Fruit fly (Drosophila melanogaster): ENCODE results near the gene CG3719.
A peak's percentile ranks its signal among the peaks of the same experiment; 100 is the strongest.

Gene CG3719

DNA sequence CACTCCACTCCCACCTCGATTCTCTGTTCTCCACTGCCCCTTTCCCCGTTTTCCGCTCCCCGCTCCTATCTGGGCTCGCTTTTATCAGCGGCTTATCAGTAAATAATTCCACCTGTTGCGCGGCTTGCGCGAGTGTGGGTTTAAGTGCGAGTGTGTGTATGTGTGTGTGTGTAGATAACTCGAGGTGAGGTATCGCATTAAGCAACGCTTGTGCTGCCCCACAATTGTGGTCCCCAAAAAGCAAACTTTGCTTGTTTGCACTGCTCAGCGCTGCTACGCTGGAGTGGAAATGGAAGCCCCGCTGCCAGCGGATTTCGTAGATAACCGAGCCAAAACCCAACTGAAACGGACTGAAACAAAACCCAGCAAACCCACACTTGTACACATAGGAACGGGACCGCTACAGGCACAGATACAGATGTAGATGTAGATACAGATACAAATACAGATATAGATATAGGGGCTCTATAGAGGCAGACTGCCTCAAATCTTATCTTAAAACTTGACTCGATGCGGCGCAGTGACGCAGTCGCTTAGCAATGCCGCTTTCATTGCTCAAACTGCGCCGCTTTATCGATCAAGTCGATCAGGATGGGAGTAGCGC is 7.0 kb upstream of the CG3719 start (continued):
- TF ChIP-seq CG15269 (tag; optimal IDR thresholded peaks at IDR 0.05) (no peak), GATAe (GFP tag; conservative IDR thresholded peaks at IDR 0.05) (peak; percentile 56), E2f2 (GFP tag; IDR thresholded peaks at IDR 0.05) (no peak), slbo (GFP tag; IDR thresholded peaks at IDR 0.05) (no peak), MESR4 (GFP tag; optimal IDR thresholded peaks at IDR 0.05) (no peak), unpg (GFP tag; optimal IDR thresholded peaks at IDR 0.05) (no peak), NfI (GFP tag; optimal IDR thresholded peaks at IDR 0.05) (peak; percentile 5), Hsf (GFP tag; optimal IDR thresholded peaks at IDR 0.05) (no peak), Poxn (GFP tag; IDR thresholded peaks at IDR 0.05) (no peak), CG14667 (GFP tag; IDR thresholded peaks at IDR 0.05) (no peak), Gsc (GFP tag; IDR thresholded peaks at IDR 0.05) (no peak), CG18262 (tag; optimal IDR thresholded peaks at IDR 0.05) (no peak), Lhr (GFP tag; optimal IDR thresholded peaks at IDR 0.05) (no peak), Bgb (GFP tag; IDR thresholded peaks at IDR 0.05; ENCODE audit: partially characterized antibody) (no peak), lab (GFP tag; optimal IDR thresholded peaks at IDR 0.05) (peak; percentile 51), sna (GFP tag; IDR thresholded peaks at IDR 0.05; ENCODE audit: partially characterized antibody) (no peak), stwl (tag; optimal IDR thresholded peaks at IDR 0.05) (no peak), sens (GFP tag) (peak; percentile 81), esg (GFP tag; conservative IDR thresholded peaks at IDR 0.05) (no peak), hb (GFP tag; IDR thresholded peaks at IDR 0.05; ENCODE audit: partially characterized antibody) (no peak), gcm (GFP tag; optimal IDR thresholded peaks at IDR 0.05) (no peak), wdn (GFP tag; IDR thresholded peaks at IDR 0.05) (no peak), jumu (GFP tag; optimal IDR thresholded peaks at IDR 0.05) (no peak), CG10959 (GFP tag; IDR thresholded peaks at IDR 0.05) (no peak), bcd (GFP tag; optimal IDR thresholded peaks at IDR 0.05) (no peak), br (optimal IDR thresholded peaks at IDR 0.05) (no peak), CG12219 (GFP tag; optimal IDR thresholded peaks at IDR 0.05) (no peak), Elba2 (GFP tag; optimal IDR thresholded peaks at IDR 0.05) (no peak), CG10654 (GFP tag; optimal IDR thresholded peaks at IDR 0.05) (no peak), stc (GFP tag; IDR thresholded peaks at IDR 0.05) (0 out of 2 replicates have a peak, but pooled peaks have one; percentile 19), CG17359 (tag; optimal IDR thresholded peaks at IDR 0.05) (peak; percentile 2), ranshi (GFP tag; IDR thresholded peaks at IDR 0.05) (no peak), pros (GFP tag; optimal IDR thresholded peaks at IDR 0.05) (peak; percentile 4), CG6654 (GFP tag; optimal IDR thresholded peaks at IDR 0.05) (no peak), CG11093 (GFP tag; IDR thresholded peaks at IDR 0.05) (no peak), CG11085 (GFP tag; IDR thresholded peaks at IDR 0.05) (no peak), CG17361 (GFP tag; IDR thresholded peaks at IDR 0.05) (no peak), CG6765 (GFP tag; optimal IDR thresholded peaks at IDR 0.05) (no peak), Gug (GFP tag; IDR thresholded peaks at IDR 0.05) (no peak), ato (GFP tag; IDR thresholded peaks at IDR 0.05; ENCODE audit: partially characterized antibody) (no peak), CG1792 (GFP tag; optimal IDR thresholded peaks at IDR 0.05) (no peak), Hr39 (optimal IDR thresholded peaks at IDR 0.05) (no peak), disco-r (GFP tag; optimal IDR thresholded peaks at IDR 0.05) (no peak), CrebB (tag; optimal IDR thresholded peaks at IDR 0.05) (no peak), tgo (GFP tag; IDR thresholded peaks at IDR 0.05) (no peak), Myb (GFP tag; optimal IDR thresholded peaks at IDR 0.05) (no peak), CG1233 (GFP tag; optimal IDR thresholded peaks at IDR 0.05) (no peak), CG13894 (tag; optimal IDR thresholded peaks at IDR 0.05) (no peak), Fer2 (tag; optimal IDR thresholded peaks at IDR 0.05) (no peak), chinmo (GFP tag; IDR thresholded peaks at IDR 0.05; ENCODE audit: partially characterized antibody) (0 out of 4 replicates have a peak, but pooled peaks have one; percentile 11), Sry-β (GFP tag; optimal IDR thresholded peaks at IDR 0.05) (peak; percentile 15), CG14050 (GFP tag; IDR thresholded peaks at IDR 0.05) (no peak)

Data from whole organism, embryonic.